Worm (Caenorhabditis elegans) whole organism, L1 larva: ENCODE data around the gene F53B1.8.
A peak's percentile ranks its signal among the peaks of the same experiment; 100 is the strongest.

Experiments used
- C04F5.9 ChIP-seq: sonication (generic microtip); optimal IDR thresholded peaks from 2 replicates; lab custom pipeline; 2016; ENCODE audit warnings: missing genetic modification characterization, missing compliant biosample characterization
- C16A3.4 ChIP-seq: fragments of 150-350 bp; optimal IDR thresholded peaks from 2 replicates; lab custom pipeline; 2014; ENCODE audit warnings: missing biosample characterization, missing genetic modification characterization
- F16B12.6 ChIP-seq: fragments of 150-350 bp; optimal IDR thresholded peaks from 2 replicates; lab custom pipeline; 2014; ENCODE audit warnings: missing biosample characterization, missing genetic modification characterization
- Y116A8C.19 ChIP-seq: sonication (generic microtip); optimal IDR thresholded peaks from 2 replicates; lab custom pipeline; 2016; ENCODE audit warnings: missing compliant biosample characterization, missing genetic modification characterization, borderline replicate concordance
- aly-2 ChIP-seq: fragments of 150-350 bp; optimal IDR thresholded peaks from 2 replicates; lab custom pipeline; 2014; ENCODE audit warnings: missing biosample characterization, missing genetic modification characterization
- ama-1 ChIP-seq: fragments of 150-350 bp; optimal IDR thresholded peaks from 2 replicates; lab custom pipeline; 2014
- blmp-1 ChIP-seq: fragments of 150-350 bp; optimal IDR thresholded peaks from 2 replicates; lab custom pipeline; 2014; ENCODE audit warnings: missing biosample characterization, missing genetic modification characterization
- ceh-82 ChIP-seq, 3 experiments: fragments of 150-350 bp in 1 of 3; sonication (generic microtip) in 2 of 3; optimal IDR thresholded peaks; 2 replicates each; lab custom pipeline; 2014 to 2017; ENCODE audit warnings: missing biosample characterization in 3 of 3, missing genetic modification characterization in 3 of 3
- ceh-88 ChIP-seq: fragments of 200-800 bp; sonication (Bioruptor generic); IDR thresholded peaks from 2 replicates; pipeline ENCODE4 v1.3.6; 2022; ENCODE audit warnings: missing genetic modification characterization, missing compliant biosample characterization
- ceh-90 ChIP-seq: sonication (generic microtip); optimal IDR thresholded peaks from 2 replicates; lab custom pipeline; 2016; ENCODE audit warnings: missing genetic modification characterization, missing compliant biosample characterization
- dpl-1 ChIP-seq, 3 experiments: fragments of 150-350 bp in 2 of 3; sonication (generic microtip) in 1 of 3; optimal IDR thresholded peaks; 2 replicates each; lab custom pipeline; 2014 to 2017; ENCODE audit warnings: missing biosample characterization in 3 of 3, missing genetic modification characterization in 3 of 3, missing genetic modification reagents in 3 of 3
- efl-1 ChIP-seq, 4 experiments: fragments of 150-350 bp; optimal IDR thresholded peaks in 3 of 4; peaks in 1 of 4; 1 replicate in 1 of 4; 2 replicates in 3 of 4; lab custom pipeline; 2014; ENCODE audit warnings: missing biosample characterization in 2 of 4, missing genetic modification characterization in 2 of 4, missing genetic modification reagents in 2 of 4
- efl-3 ChIP-seq: fragments of 200-800 bp; sonication (Bioruptor generic); optimal IDR thresholded peaks from 2 replicates; lab custom pipeline; 2018; ENCODE audit warnings: mild to moderate bottlenecking, missing genetic modification characterization, missing compliant biosample characterization
- ets-5 ChIP-seq: fragments of 200-800 bp; sonication (Bioruptor generic); IDR thresholded peaks from 2 replicates; pipeline ENCODE4 v1.3.6; 2022; ENCODE audit warnings: missing genetic modification characterization, missing compliant biosample characterization
- fos-1 ChIP-seq: fragments of 150-350 bp; optimal IDR thresholded peaks from 2 replicates; lab custom pipeline; 2014; ENCODE audit warnings: missing biosample characterization, missing genetic modification characterization
- hlh-17 ChIP-seq: fragments of 200-800 bp; sonication (Bioruptor generic); optimal IDR thresholded peaks from 2 replicates; lab custom pipeline; 2018; ENCODE audit warnings: missing genetic modification characterization, mild to moderate bottlenecking, missing compliant biosample characterization, moderate library complexity, borderline replicate concordance
- hlh-4 ChIP-seq: sonication (generic microtip); optimal IDR thresholded peaks from 2 replicates; lab custom pipeline; 2016; ENCODE audit warnings: mild to moderate bottlenecking, missing genetic modification characterization, missing compliant biosample characterization
- isw-1 ChIP-seq: fragments of 200-800 bp; sonication (Bioruptor generic); IDR thresholded peaks from 2 replicates; pipeline ENCODE4 v1.3.6; 2022; ENCODE audit warnings: missing genetic modification characterization, missing compliant biosample characterization
- lin-14 ChIP-seq: fragments of 200-800 bp; sonication (Bioruptor generic); optimal IDR thresholded peaks from 2 replicates; lab custom pipeline; 2018; ENCODE audit warnings: mild to moderate bottlenecking, missing genetic modification characterization, moderate library complexity, missing compliant biosample characterization
- lin-35 ChIP-seq, 2 experiments: fragments of 150-350 bp; optimal IDR thresholded peaks; 2 replicates each; lab custom pipeline; 2014; ENCODE audit warnings: missing biosample characterization in 2 of 2, missing genetic modification characterization in 2 of 2, missing genetic modification reagents in 2 of 2
- lsy-2 ChIP-seq, 2 experiments: fragments of 150-350 bp; optimal IDR thresholded peaks; 2 replicates each; lab custom pipeline; 2014; ENCODE audit warnings: missing biosample characterization in 2 of 2, missing genetic modification characterization in 2 of 2
- mdl-1 ChIP-seq, 2 experiments: fragments of 150-350 bp; optimal IDR thresholded peaks; 2 replicates each; lab custom pipeline; 2014 to 2017; ENCODE audit warnings: missing biosample characterization in 2 of 2, missing genetic modification characterization in 2 of 2, inconsistent platforms in 1 of 2
- nhr-19 ChIP-seq: fragments of 200-800 bp; sonication (Bioruptor generic); conservative IDR thresholded peaks from 2 replicates; pipeline ENCODE4 v1.3.6; 2022; ENCODE audit warnings: missing genetic modification characterization, missing compliant biosample characterization
- nhr-28 ChIP-seq: fragments of 150-350 bp; optimal IDR thresholded peaks from 2 replicates; lab custom pipeline; 2014; ENCODE audit warnings: missing biosample characterization, missing genetic modification characterization
- nhr-47 ChIP-seq: sonication (generic microtip); optimal IDR thresholded peaks from 2 replicates; lab custom pipeline; 2016; ENCODE audit warnings: mild to moderate bottlenecking, missing genetic modification characterization, moderate library complexity, missing compliant biosample characterization
- nhr-71 ChIP-seq: sonication (generic microtip); optimal IDR thresholded peaks from 2 replicates; lab custom pipeline; 2016; ENCODE audit warnings: mild to moderate bottlenecking, missing genetic modification characterization, moderate library complexity, missing compliant biosample characterization
- nhr-76 ChIP-seq: sonication (generic microtip); optimal IDR thresholded peaks from 2 replicates; lab custom pipeline; 2017; ENCODE audit warnings: missing biosample characterization, missing genetic modification characterization
- nhr-84 ChIP-seq: sonication (generic microtip); optimal IDR thresholded peaks from 2 replicates; lab custom pipeline; 2017; ENCODE audit warnings: missing biosample characterization, missing genetic modification characterization
- nhr-90 ChIP-seq: sonication (generic microtip); optimal IDR thresholded peaks from 2 replicates; lab custom pipeline; 2016; ENCODE audit warnings: mild to moderate bottlenecking, missing genetic modification characterization, missing compliant biosample characterization; ENCODE audit not compliant: poor library complexity
- rnt-1 ChIP-seq: sonication (generic microtip); optimal IDR thresholded peaks from 2 replicates; lab custom pipeline; 2016; ENCODE audit warnings: mild to moderate bottlenecking, missing genetic modification characterization, moderate library complexity, missing compliant biosample characterization
- snpc-4 ChIP-seq: fragments of 150-350 bp; optimal IDR thresholded peaks from 2 replicates; lab custom pipeline; 2014; ENCODE audit warnings: missing biosample characterization, missing genetic modification characterization
- snu-23 ChIP-seq: sonication (generic microtip); optimal IDR thresholded peaks from 2 replicates; lab custom pipeline; 2016; ENCODE audit warnings: missing genetic modification characterization, missing compliant biosample characterization
- sptf-1 ChIP-seq: fragments of 150-350 bp; optimal IDR thresholded peaks from 2 replicates; lab custom pipeline; 2014; ENCODE audit warnings: missing biosample characterization, missing genetic modification characterization
- swsn-7 ChIP-seq: sonication (generic microtip); optimal IDR thresholded peaks from 2 replicates; lab custom pipeline; 2016; ENCODE audit warnings: missing genetic modification characterization, missing compliant biosample characterization
- tbx-2 ChIP-seq: sonication (generic microtip); optimal IDR thresholded peaks from 2 replicates; lab custom pipeline; 2016; ENCODE audit warnings: missing genetic modification characterization, missing compliant biosample characterization
- tlp-1 ChIP-seq: fragments of 150-350 bp; optimal IDR thresholded peaks from 2 replicates; lab custom pipeline; 2014; ENCODE audit warnings: missing biosample characterization, missing genetic modification characterization
- unc-30 ChIP-seq: sonication (generic microtip); optimal IDR thresholded peaks from 2 replicates; lab custom pipeline; 2017; ENCODE audit warnings: missing biosample characterization, missing genetic modification characterization
- unc-98 ChIP-seq: fragments of 200-800 bp; sonication (Bioruptor generic); IDR thresholded peaks from 2 replicates; pipeline ENCODE4 v1.3.6; 2022; ENCODE audit warnings: missing genetic modification characterization, missing compliant biosample characterization
- xbp-1 ChIP-seq: sonication (generic microtip); optimal IDR thresholded peaks from 2 replicates; lab custom pipeline; 2016; ENCODE audit warnings: missing genetic modification characterization, missing compliant biosample characterization
- zag-1 ChIP-seq: fragments of 150-350 bp; optimal IDR thresholded peaks from 2 replicates; lab custom pipeline; 2014; ENCODE audit warnings: missing biosample characterization, missing genetic modification characterization
- ztf-11 ChIP-seq, 2 experiments: sonication (generic microtip); optimal IDR thresholded peaks; 2 replicates each; lab custom pipeline; 2016 to 2017; ENCODE audit warnings: missing genetic modification characterization in 2 of 2, missing biosample characterization in 1 of 2, missing compliant biosample characterization in 1 of 2

The F53B1.8 gene

DNA sequence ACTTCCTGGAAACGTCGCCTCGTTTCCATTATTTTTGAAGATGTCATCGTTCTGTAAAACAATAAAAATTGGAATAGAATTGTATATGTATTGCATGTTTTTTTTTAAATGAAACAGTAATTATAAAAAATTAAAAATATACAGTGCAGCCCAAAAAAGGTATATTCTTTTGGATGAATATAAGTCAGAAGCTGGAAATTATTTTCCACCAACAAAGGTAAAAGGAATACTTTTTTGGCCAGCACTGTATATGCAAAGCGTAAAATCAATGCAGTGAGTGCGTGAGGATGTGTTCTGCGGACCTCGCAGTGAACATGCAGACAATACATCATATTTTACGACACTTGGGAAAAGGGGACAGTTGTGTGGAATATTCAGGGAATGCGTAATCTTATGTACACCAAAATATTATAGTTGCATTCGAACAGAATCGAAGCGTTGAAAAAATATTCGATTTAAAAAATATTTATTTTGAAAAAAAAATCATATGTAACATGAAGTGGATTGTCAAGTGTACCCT lies 46.4 kb upstream of the F53B1.8 start, which contains the start of gene F48B9.8:
F48B9.8 (minus strand) TSS at position 51 of the 520 bp plus-strand sequence.
- TF ChIP-seq nhr-19 (peak; percentile 27; the same call in 1 of the 2 replicates), ama-1 (lab: Kevin White, UChicago) (no peak), lsy-2 (tag; optimal IDR thresholded peaks at IDR 0.05; lab: Kevin White, UChicago) (peak in 1 of 2 experiments; percentile 54), xbp-1 (peak; percentile 22), lin-35 (GFP tag; optimal IDR thresholded peaks at IDR 0.05; lab: Kevin White, UChicago) (peak in 1 of 2 experiments; percentile 48), blmp-1 (tag; lab: Kevin White, UChicago) (peak; percentile 40), efl-1 (optimal IDR thresholded peaks at IDR 0.05; lab: Kevin White, UChicago) (peak; percentile 7 to 20), efl-1 (GFP tag; optimal IDR thresholded peaks at IDR 0.05 in 1 of 2; lab: Kevin White, UChicago) (no peak), ceh-82 (tag; optimal IDR thresholded peaks at IDR 0.05; lab: Kevin White, UChicago) (peak in 1 of 3 experiments; percentile 17), F16B12.6 (tag; lab: Kevin White, UChicago) (peak; percentile 86), sptf-1 (tag; lab: Kevin White, UChicago) (no peak), tlp-1 (tag; lab: Kevin White, UChicago) (no peak), ets-5 (GFP tag; lab: Robert Waterston, UW) (no peak), tbx-2 (tag; lab: Kevin White, UChicago) (peak; percentile 34), dpl-1 (GFP tag; optimal IDR thresholded peaks at IDR 0.05; lab: Kevin White, UChicago) (peak in 2 of 3 experiments; percentile 4 to 28), aly-2 (tag; lab: Kevin White, UChicago) (no peak), swsn-7 (tag; lab: Kevin White, UChicago) (peak; percentile 43), nhr-47 (tag; lab: Kevin White, UChicago) (peak; percentile 43), rnt-1 (tag; lab: Kevin White, UChicago) (peak; percentile 31), nhr-71 (tag; lab: Kevin White, UChicago) (peak; percentile 36), snu-23 (peak; percentile 46), ceh-90 (peak; percentile 37), hlh-4 (tag; lab: Kevin White, UChicago) (no peak), C16A3.4 (tag; lab: Kevin White, UChicago) (peak; percentile 10), efl-3 (GFP tag; lab: Kevin White, UChicago) (no peak)

DNA sequence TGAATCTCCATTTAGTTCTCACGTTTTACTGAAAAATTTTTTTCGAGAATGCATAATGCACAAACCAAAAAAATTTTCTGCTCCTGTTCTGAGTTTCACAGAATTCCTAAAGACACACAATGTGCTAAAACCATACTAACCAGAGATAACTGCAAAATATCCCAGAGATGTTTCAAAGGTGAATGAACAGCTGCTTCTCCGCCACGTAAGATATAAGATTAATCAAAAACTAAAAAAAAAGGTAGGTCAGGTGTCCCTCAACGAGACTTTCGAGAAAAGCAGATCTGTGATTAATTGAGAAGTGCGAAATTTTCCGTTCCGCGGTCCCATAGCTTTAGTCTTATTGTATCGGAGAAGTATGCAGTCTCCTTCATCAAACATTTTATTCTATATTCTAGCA lies 34.7 kb upstream of the F53B1.8 start, which contains the start of gene F48B9.3:
F48B9.3 (plus strand) TSS at position 301 of the 400 bp plus-strand sequence.
- TF ChIP-seq nhr-76 (tag; lab: Kevin White, UChicago) (no peak), ztf-11 (tag; optimal IDR thresholded peaks at IDR 0.05; lab: Kevin White, UChicago) (no peak), unc-98 (no peak), zag-1 (tag; lab: Kevin White, UChicago) (no peak), nhr-28 (no peak), unc-30 (tag; lab: Kevin White, UChicago) (no peak)
- TF ChIP-seq, all 84 proteins: peak for 0

ce11 chrX:2163084-2163483 lies 33.0 kb upstream of the F53B1.8 start, which contains the start of gene pdf-2:
Gene pdf-2 (plus strand): TSS chrX:2163384.
- TF ChIP-seq nhr-90 (tag; lab: Kevin White, UChicago) (no peak), snpc-4 (tag; lab: Kevin White, UChicago) (no peak), efl-1 (optimal IDR thresholded peaks at IDR 0.05; lab: Kevin White, UChicago) (no peak), efl-1 (GFP tag; optimal IDR thresholded peaks at IDR 0.05 in 1 of 2; lab: Kevin White, UChicago) (no peak), isw-1 (GFP tag; lab: Robert Waterston, UW) (no peak), dpl-1 (GFP tag; optimal IDR thresholded peaks at IDR 0.05; lab: Kevin White, UChicago) (no peak), mdl-1 (tag; optimal IDR thresholded peaks at IDR 0.05; lab: Kevin White, UChicago) (no peak), ceh-82 (tag; optimal IDR thresholded peaks at IDR 0.05; lab: Kevin White, UChicago) (no peak), Y116A8C.19 (tag; lab: Kevin White, UChicago) (no peak), fos-1 (tag; lab: Kevin White, UChicago) (no peak), nhr-84 (tag; lab: Kevin White, UChicago) (no peak), lin-14 (no peak), hlh-4 (tag; lab: Kevin White, UChicago) (no peak), C04F5.9 (no peak), ceh-88 (no peak), hlh-17 (GFP tag; lab: Kevin White, UChicago) (no peak), lin-35 (GFP tag; optimal IDR thresholded peaks at IDR 0.05; lab: Kevin White, UChicago) (no peak), ztf-11 (tag; optimal IDR thresholded peaks at IDR 0.05; lab: Kevin White, UChicago) (no peak)
- TF ChIP-seq, all 84 proteins: peak for 0
